ENCODE assay signal across 7 worm cellular contexts in the genomic region with DNA sequence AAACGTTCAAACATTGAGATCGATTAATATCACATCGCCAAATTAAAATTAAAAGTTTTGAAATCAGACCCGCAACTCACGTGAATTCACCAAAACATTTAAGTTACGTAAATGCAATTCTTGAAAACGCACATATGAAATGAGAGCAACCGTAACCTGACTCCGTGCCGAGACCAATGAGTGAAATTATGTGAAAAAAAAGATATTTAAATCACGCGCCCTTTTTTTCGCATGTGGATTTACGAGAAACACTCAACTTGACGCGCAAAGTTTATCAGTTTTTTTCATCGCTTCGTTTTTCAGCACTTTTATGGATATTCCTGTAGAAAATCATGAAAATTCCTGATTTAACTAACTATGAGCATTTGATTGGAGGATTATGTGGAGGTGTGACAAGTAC.
TF ChIP-seq lines count a peak whose summit lies in the region.

Gene gei-14 (minus strand): TSS at position 175 of the 400 bp plus-strand sequence.
Gene slc-25A32 (plus strand): TSS at position 242 of the 400 bp plus-strand sequence.

TF ChIP-seq in whole organism, L1 larva, 84 proteins besides CTCF, POLR2A, EP300 and RAD21 (continues in another document):
- TF ChIP-seq efl-3 (GFP tag; optimal IDR thresholded peaks at IDR 0.05; lab: Kevin White, UChicago) (no peak), dsc-1 (tag; optimal IDR thresholded peaks at IDR 0.05; lab: Kevin White, UChicago) (no peak), ceh-90 (tag; optimal IDR thresholded peaks at IDR 0.05; lab: Kevin White, UChicago) (no peak), nhr-90 (tag; optimal IDR thresholded peaks at IDR 0.05; lab: Kevin White, UChicago; ENCODE audit: poor library complexity) (no peak), pax-3 (tag; optimal IDR thresholded peaks at IDR 0.05; lab: Kevin White, UChicago) (no peak), sox-4 (tag; optimal IDR thresholded peaks at IDR 0.05; lab: Kevin White, UChicago) (no peak), ama-1 (optimal IDR thresholded peaks at IDR 0.05; lab: Kevin White, UChicago) (no peak), ceh-63 (GFP tag; optimal IDR thresholded peaks at IDR 0.05; lab: Kevin White, UChicago) (no peak), swsn-7 (tag; optimal IDR thresholded peaks at IDR 0.05; lab: Kevin White, UChicago) (no peak), grh-1 (GFP tag; IDR thresholded peaks at IDR 0.05; lab: Robert Waterston, UW) (no peak), snu-23 (GFP tag; optimal IDR thresholded peaks at IDR 0.05; lab: Kevin White, UChicago) (peak; percentile 40), Y116A8C.19 (tag; optimal IDR thresholded peaks at IDR 0.05; lab: Kevin White, UChicago; ENCODE audit: borderline replicate concordance) (no peak)

TF ChIP-seq in whole organism, L2 larva, 48 proteins besides CTCF, POLR2A, EP300 and RAD21:
- TF ChIP-seq lsy-2 (tag; optimal IDR thresholded peaks at IDR 0.05; lab: Kevin White, UChicago), result peak; percentile 59 to 83
- no peak for TF ChIP-seq nhr-77 (tag; optimal IDR thresholded peaks at IDR 0.05; lab: Kevin White, UChicago)
- peak; percentile 89 for TF ChIP-seq gmeb-1 (tag; optimal IDR thresholded peaks at IDR 0.05; lab: Kevin White, UChicago)
- TF ChIP-seq nhr-129 (tag; optimal IDR thresholded peaks at IDR 0.05; lab: Kevin White, UChicago), result peak; percentile 13
- TF ChIP-seq ceh-16 (tag; optimal IDR thresholded peaks at IDR 0.05; lab: Kevin White, UChicago), result no peak
- peak; percentile 85 for TF ChIP-seq R02D3.7 (tag; optimal IDR thresholded peaks at IDR 0.05; lab: Kevin White, UChicago)

TF ChIP-seq in whole organism, L3 larva, 47 proteins besides CTCF, POLR2A, EP300 and RAD21:
- TF ChIP-seq egl-5 (tag; optimal IDR thresholded peaks at IDR 0.05; lab: Kevin White, UChicago) (peak; percentile 50), lin-39 (tag; optimal IDR thresholded peaks at IDR 0.05; lab: Kevin White, UChicago) (no peak), mml-1 (tag; optimal IDR thresholded peaks at IDR 0.05; lab: Kevin White, UChicago) (no peak), nhr-28 (tag; optimal IDR thresholded peaks at IDR 0.05; lab: Kevin White, UChicago) (no peak), ztf-11 (tag; optimal IDR thresholded peaks at IDR 0.05; lab: Kevin White, UChicago) (no peak), skn-1 (tag; optimal IDR thresholded peaks at IDR 0.05; lab: Kevin White, UChicago) (no peak), lin-15B (tag; optimal IDR thresholded peaks at IDR 0.05; lab: Kevin White, UChicago) (peak; percentile 67), daf-12 (tag; optimal IDR thresholded peaks at IDR 0.05; lab: Kevin White, UChicago) (no peak), nfya-1 (tag; optimal IDR thresholded peaks at IDR 0.05; lab: Kevin White, UChicago; ENCODE audit: insufficient read depth) (peak; percentile 56), R02D3.7 (tag; optimal IDR thresholded peaks at IDR 0.05; lab: Kevin White, UChicago) (peak; percentile 94)

TF ChIP-seq in whole organism, L4 larva, 104 proteins besides CTCF, POLR2A, EP300 and RAD21 (continues in another document):
- TF ChIP-seq F10B5.3 (tag; optimal IDR thresholded peaks at IDR 0.05; lab: Kevin White, UChicago) (no peak), lin-13 (GFP tag; optimal IDR thresholded peaks at IDR 0.05; lab: Kevin White, UChicago) (peak; percentile 45), hmg-1.1 (GFP tag; IDR thresholded peaks at IDR 0.05; lab: Robert Waterston, UW) (no peak), ceh-82 (tag; optimal IDR thresholded peaks at IDR 0.05; lab: Kevin White, UChicago) (no peak), ceh-28 (tag; optimal IDR thresholded peaks at IDR 0.05; lab: Kevin White, UChicago) (no peak), nhr-6 (tag; optimal IDR thresholded peaks at IDR 0.05; lab: Kevin White, UChicago) (peak; percentile 0), skn-1 (tag; optimal IDR thresholded peaks at IDR 0.05; lab: Kevin White, UChicago) (no peak), unc-130 (GFP tag; optimal IDR thresholded peaks at IDR 0.05; lab: Kevin White, UChicago) (peak; percentile 65), daf-19 (GFP tag; conservative IDR thresholded peaks at IDR 0.05; lab: Robert Waterston, UW) (no peak), ceh-32 (tag; optimal IDR thresholded peaks at IDR 0.05; lab: Kevin White, UChicago; ENCODE audit: poor library complexity) (no peak), aha-1 (tag; lab: Kevin White, UChicago) (no peak), nhr-77 (tag; optimal IDR thresholded peaks at IDR 0.05; lab: Kevin White, UChicago) (no peak), nhr-237 (tag; optimal IDR thresholded peaks at IDR 0.05; lab: Kevin White, UChicago) (no peak), arid-1 (GFP tag; conservative IDR thresholded peaks at IDR 0.05; lab: Robert Waterston, UW) (no peak), ceh-20 (GFP tag; IDR thresholded peaks at IDR 0.05; lab: Robert Waterston, UW) (no peak), cey-2 (tag; optimal IDR thresholded peaks at IDR 0.05; lab: Kevin White, UChicago; ENCODE audit: borderline replicate concordance, insufficient read depth) (no peak)

TF ChIP-seq in whole organism, late embryonic, 69 proteins besides CTCF, POLR2A, EP300 and RAD21 (continues in another document):
- TF ChIP-seq elt-2 (tag; optimal IDR thresholded peaks at IDR 0.05; lab: Kevin White, UChicago), result peak; percentile 6
- no peak for TF ChIP-seq unc-42 (tag; optimal IDR thresholded peaks at IDR 0.05; lab: Kevin White, UChicago)
- TF ChIP-seq madf-2 (tag; optimal IDR thresholded peaks at IDR 0.05; lab: Kevin White, UChicago), result no peak
- no peak for TF ChIP-seq ceh-24 (tag; optimal IDR thresholded peaks at IDR 0.05; lab: Kevin White, UChicago)
- no peak for TF ChIP-seq ets-4 (tag; optimal IDR thresholded peaks at IDR 0.05; lab: Kevin White, UChicago)
- TF ChIP-seq sox-4 (tag; optimal IDR thresholded peaks at IDR 0.05; lab: Kevin White, UChicago), result no peak
- no peak for TF ChIP-seq ahr-1 (tag; optimal IDR thresholded peaks at IDR 0.05; lab: Kevin White, UChicago)
- TF ChIP-seq nhr-232 (tag; optimal IDR thresholded peaks at IDR 0.05; lab: Kevin White, UChicago), result no peak
- no peak for TF ChIP-seq K02D7.2 (tag; optimal IDR thresholded peaks at IDR 0.05; lab: Kevin White, UChicago)
- no peak for TF ChIP-seq fax-1 (tag; optimal IDR thresholded peaks at IDR 0.05; lab: Kevin White, UChicago)
- no peak for TF ChIP-seq tbx-7 (tag; optimal IDR thresholded peaks at IDR 0.05; lab: Kevin White, UChicago)
- peak; percentile 6 for TF ChIP-seq nfya-1 (tag; optimal IDR thresholded peaks at IDR 0.05; lab: Kevin White, UChicago)
- peak; percentile 17 for TF ChIP-seq hlh-30 (tag; optimal IDR thresholded peaks at IDR 0.05; lab: Kevin White, UChicago; ENCODE audit: insufficient read depth)
- TF ChIP-seq ceh-19 (GFP tag; optimal IDR thresholded peaks at IDR 0.05; lab: Kevin White, UChicago), result no peak
- TF ChIP-seq unc-55 (GFP tag; optimal IDR thresholded peaks at IDR 0.05; lab: Kevin White, UChicago), result no peak
- no peak for TF ChIP-seq nhr-11 (tag; optimal IDR thresholded peaks at IDR 0.05; lab: Kevin White, UChicago)
- TF ChIP-seq gmeb-2 (tag; optimal IDR thresholded peaks at IDR 0.05; lab: Kevin White, UChicago), result no peak

TF ChIP-seq in whole organism, mixed stage, embryonic, 35 proteins besides CTCF, POLR2A, EP300 and RAD21:
- TF ChIP-seq unc-120 (tag; optimal IDR thresholded peaks at IDR 0.05; lab: Kevin White, UChicago; ENCODE audit: poor library complexity, severe bottlenecking) (no peak), lsy-2 (tag; optimal IDR thresholded peaks at IDR 0.05; lab: Kevin White, UChicago) (peak; percentile 70), mab-5 (tag; optimal IDR thresholded peaks at IDR 0.05; lab: Kevin White, UChicago) (no peak), lin-32 (GFP tag; optimal IDR thresholded peaks at IDR 0.05; lab: Kevin White, UChicago) (no peak), M03D4.4 (tag; optimal IDR thresholded peaks at IDR 0.05; lab: Kevin White, UChicago) (no peak)

TF ChIP-seq in whole organism, young adult, 124 proteins besides CTCF, POLR2A, EP300 and RAD21 (continues in another document):
- no peak for TF ChIP-seq ztf-25 (GFP tag; IDR thresholded peaks at IDR 0.05; lab: Robert Waterston, UW)
- TF ChIP-seq hmg-1.2 (GFP tag; IDR thresholded peaks at IDR 0.05; lab: Robert Waterston, UW), result peak; percentile 36
- no peak for TF ChIP-seq ztf-18 (tag; optimal IDR thresholded peaks at IDR 0.05; lab: Kevin White, UChicago)
- no peak for TF ChIP-seq somi-1 (GFP tag; optimal IDR thresholded peaks at IDR 0.05; lab: Kevin White, UChicago)
- peak; percentile 94 for TF ChIP-seq lsl-1 (GFP tag; optimal IDR thresholded peaks at IDR 0.05; lab: Kevin White, UChicago)
- TF ChIP-seq nhr-80 (tag; optimal IDR thresholded peaks at IDR 0.05; lab: Kevin White, UChicago), result no peak
- peak; percentile 43 for TF ChIP-seq athp-1 (tag; optimal IDR thresholded peaks at IDR 0.05; lab: Kevin White, UChicago)
- no peak for TF ChIP-seq tbx-9 (tag; optimal IDR thresholded peaks at IDR 0.05; lab: Kevin White, UChicago; ENCODE audit: borderline replicate concordance)
- TF ChIP-seq Y95B8A.8 (GFP tag; IDR thresholded peaks at IDR 0.05; lab: Robert Waterston, UW), result no peak
- no peak for TF ChIP-seq sdz-38 (tag; optimal IDR thresholded peaks at IDR 0.05; lab: Kevin White, UChicago)
- no peak for TF ChIP-seq ztf-3 (GFP tag; optimal IDR thresholded peaks at IDR 0.05; lab: Kevin White, UChicago)
- peak; percentile 0 for TF ChIP-seq snpc-1.1 (tag; optimal IDR thresholded peaks at IDR 0.05; lab: Kevin White, UChicago; ENCODE audit: insufficient read depth)
- 0 out of 2 replicates have a peak, but pooled peaks have one; percentile 31 for TF ChIP-seq ceh-100 (GFP tag; IDR thresholded peaks at IDR 0.05; lab: Robert Waterston, UW)
- TF ChIP-seq bed-1 (GFP tag; IDR thresholded peaks at IDR 0.05; lab: Robert Waterston, UW), result no peak
- no peak for TF ChIP-seq repo-1 (tag; optimal IDR thresholded peaks at IDR 0.05; lab: Kevin White, UChicago)
- no peak for TF ChIP-seq mes-4 (tag; optimal IDR thresholded peaks at IDR 0.05; lab: Kevin White, UChicago)
- TF ChIP-seq dpl-1 (GFP tag; optimal IDR thresholded peaks at IDR 0.05; lab: Kevin White, UChicago), result peak; percentile 83
- TF ChIP-seq let-526 (GFP tag; IDR thresholded peaks at IDR 0.05; lab: Robert Waterston, UW), result no peak
- peak; percentile 92 for TF ChIP-seq F33H1.4 (GFP tag; IDR thresholded peaks at IDR 0.05; lab: Robert Waterston, UW)
- TF ChIP-seq F39B2.1 (GFP tag; IDR thresholded peaks at IDR 0.05; lab: Robert Waterston, UW), result no peak
- no peak for TF ChIP-seq sea-2 (GFP tag; IDR thresholded peaks at IDR 0.05; lab: Robert Waterston, UW)
- no peak for TF ChIP-seq egrh-3 (GFP tag; IDR thresholded peaks at IDR 0.05; lab: Robert Waterston, UW)
- no peak for TF ChIP-seq ccch-3 (GFP tag; optimal IDR thresholded peaks at IDR 0.05; lab: Kevin White, UChicago)
- TF ChIP-seq tbp1 (GFP tag; optimal IDR thresholded peaks at IDR 0.05; lab: Kevin White, UChicago), result peak; percentile 35
- no peak for TF ChIP-seq T26A5.8 (tag; optimal IDR thresholded peaks at IDR 0.05; lab: Kevin White, UChicago)
- no peak for TF ChIP-seq ceh-27 (GFP tag; optimal IDR thresholded peaks at IDR 0.05; lab: Kevin White, UChicago)
- TF ChIP-seq F52B5.7 (tag; optimal IDR thresholded peaks at IDR 0.05; lab: Kevin White, UChicago), result no peak
- no peak for TF ChIP-seq rpc-1 (optimal IDR thresholded peaks at IDR 0.05; lab: Kevin White, UChicago)
- TF ChIP-seq rpc-1 (tag; optimal IDR thresholded peaks at IDR 0.05; lab: Kevin White, UChicago), result no peak
- no peak for TF ChIP-seq lir-1 (GFP tag; conservative IDR thresholded peaks at IDR 0.05; lab: Robert Waterston, UW)
